Fruit fly (Drosophila melanogaster) S2 (cell line): ENCODE measurements around the gene CG43725.

Source experiments
- CG8478 ChIP-seq: fragments of >200 bp; optimal IDR thresholded peaks from 2 replicates; lab custom pipeline; 2018
- CTCF ChIP-seq, 2 experiments: fragments of >200 bp; optimal IDR thresholded peaks; 2 replicates each; lab custom pipeline; 2018

The CG43725 gene

dm6 chr2L:11048307-11048706, 27.0 kb upstream of the CG43725 start:
- no peak for TF ChIP-seq CTCF (optimal IDR thresholded peaks at IDR 0.05; lab: Kevin White, UChicago)

- no peak for TF ChIP-seq CG8478 (lab: Kevin White, UChicago)
- no peak for TF ChIP-seq CTCF (optimal IDR thresholded peaks at IDR 0.05; lab: Kevin White, UChicago)
These were observed 25.6 kb upstream of the CG43725 start for dm6 chr2L:11049723-11050122.

dm6 chr2L:11051644-11052492, 23.4 kb upstream of the CG43725 start:
- TF ChIP-seq CTCF (optimal IDR thresholded peaks at IDR 0.05; lab: Kevin White, UChicago) (no peak), CG8478 (lab: Kevin White, UChicago) (no peak)

dm6 chr2L:11052493-11052788, 22.9 kb upstream of the CG43725 start:
- TF ChIP-seq CTCF (optimal IDR thresholded peaks at IDR 0.05; lab: Kevin White, UChicago) (no peak), CG8478 (lab: Kevin White, UChicago) (no peak)

dm6 chr2L:11053018-11053807, 22.1 kb upstream of the CG43725 start:
- TF ChIP-seq CG8478 (lab: Kevin White, UChicago) = no peak
- no peak for TF ChIP-seq CTCF (optimal IDR thresholded peaks at IDR 0.05; lab: Kevin White, UChicago)

dm6 chr2L:11056791-11057332, 18.5 kb upstream of the CG43725 start:
- no peak for TF ChIP-seq CTCF (optimal IDR thresholded peaks at IDR 0.05; lab: Kevin White, UChicago)
- TF ChIP-seq CG8478 (lab: Kevin White, UChicago) = no peak

dm6 chr2L:11057333-11058110, 17.8 kb upstream of the CG43725 start:
- TF ChIP-seq CTCF (optimal IDR thresholded peaks at IDR 0.05; lab: Kevin White, UChicago) = no peak
- TF ChIP-seq CG8478 (lab: Kevin White, UChicago) = no peak

- no peak for TF ChIP-seq CG8478 (lab: Kevin White, UChicago)
These were observed 17.1 kb upstream of the CG43725 start for dm6 chr2L:11058111-11058665.

- no peak for TF ChIP-seq CG8478 (lab: Kevin White, UChicago)
- no peak for TF ChIP-seq CTCF (optimal IDR thresholded peaks at IDR 0.05; lab: Kevin White, UChicago)
These were observed 16.1 kb upstream of the CG43725 start for dm6 chr2L:11059206-11059605.

- TF ChIP-seq CG8478 (lab: Kevin White, UChicago) = no peak
- no peak for TF ChIP-seq CTCF (optimal IDR thresholded peaks at IDR 0.05; lab: Kevin White, UChicago)
These were observed 14.2 kb upstream of the CG43725 start for dm6 chr2L:11061155-11061554.

dm6 chr2L:11065106-11065878, 10.0 kb upstream of the CG43725 start:
- TF ChIP-seq CTCF (optimal IDR thresholded peaks at IDR 0.05; lab: Kevin White, UChicago) (no peak), CG8478 (lab: Kevin White, UChicago) (no peak)

- no peak for TF ChIP-seq CG8478 (lab: Kevin White, UChicago)
- no peak for TF ChIP-seq CTCF (optimal IDR thresholded peaks at IDR 0.05; lab: Kevin White, UChicago)
These were observed 9.1 kb upstream of the CG43725 start for dm6 chr2L:11065932-11066823.
